Fruit fly (Drosophila melanogaster) whole organism, embryonic: ENCODE data around the gene Rip11.

ENCODE experiments used
- Atf6 ChIP-seq: fragments of 200-800 bp; sonication (Bioruptor generic); IDR thresholded peaks from 2 replicates; pipeline ENCODE4 v1.3.6; 2022; ENCODE audit warnings: missing biosample characterization, missing genetic modification characterization
- Bgb ChIP-seq: fragments of 200-800 bp; sonication (Bioruptor generic); IDR thresholded peaks from 2 replicates; pipeline ENCODE4 v1.3.6; 2022; ENCODE audit warnings: missing biosample characterization, missing genetic modification characterization; ENCODE audit not compliant: partially characterized antibody
- Blimp-1 ChIP-seq: fragments of 200-800 bp; sonication (Bioruptor generic); optimal IDR thresholded peaks from 3 replicates; lab custom pipeline; 2018; ENCODE audit warnings: missing biosample characterization, missing genetic modification characterization, mild to moderate bottlenecking, moderate library complexity, missing genetic modification reagents
- CG10543 ChIP-seq: fragments of 200-800 bp; sonication (Bioruptor generic); optimal IDR thresholded peaks from 3 replicates; lab custom pipeline; 2017; ENCODE audit warnings: missing biosample characterization, mild to moderate bottlenecking, missing genetic modification characterization, moderate library complexity
- CG10979 ChIP-seq: fragments of 200-800 bp; sonication (Bioruptor generic); optimal IDR thresholded peaks from 2 replicates; lab custom pipeline; 2018; ENCODE audit warnings: missing biosample characterization, mild to moderate bottlenecking, missing genetic modification characterization, moderate library complexity
- CG11085 ChIP-seq: fragments of 200-800 bp; sonication (Bioruptor generic); IDR thresholded peaks from 2 replicates; pipeline ENCODE4 v1.3.6; 2022; ENCODE audit warnings: missing biosample characterization, missing genetic modification characterization
- CG1233 ChIP-seq: fragments of 200-800 bp; sonication (Bioruptor generic); optimal IDR thresholded peaks from 4 replicates; lab custom pipeline; 2018; ENCODE audit warnings: missing biosample characterization, mild to moderate bottlenecking, missing genetic modification characterization
- CG14710 ChIP-seq: fragments of 200-800 bp; sonication (Bioruptor generic); optimal IDR thresholded peaks from 3 replicates; lab custom pipeline; 2019; ENCODE audit warnings: missing biosample characterization, mild to moderate bottlenecking, missing genetic modification characterization, moderate library complexity
- CG15479 ChIP-seq: fragments of 200-800 bp; sonication (Bioruptor generic); optimal IDR thresholded peaks from 3 replicates; lab custom pipeline; 2019; ENCODE audit warnings: missing biosample characterization, mild to moderate bottlenecking, missing genetic modification characterization, moderate library complexity
- CG15601 ChIP-seq: fragments of 200-800 bp; sonication (Bioruptor generic); optimal IDR thresholded peaks from 3 replicates; lab custom pipeline; 2019; ENCODE audit warnings: missing biosample characterization, mild to moderate bottlenecking, missing genetic modification characterization, moderate library complexity
- CG17359 ChIP-seq: fragments of 200-800 bp; sonication (Bioruptor generic); optimal IDR thresholded peaks from 3 replicates; lab custom pipeline; 2018; ENCODE audit warnings: missing biosample characterization, mild to moderate bottlenecking, missing genetic modification characterization, moderate library complexity
- CG17802 ChIP-seq: fragments of 200-800 bp; sonication (Bioruptor generic); optimal IDR thresholded peaks from 2 replicates; lab custom pipeline; 2018; ENCODE audit warnings: missing biosample characterization, mild to moderate bottlenecking, missing genetic modification characterization, moderate library complexity
- CG17829 ChIP-seq: fragments of 200-800 bp; optimal IDR thresholded peaks from 2 replicates; lab custom pipeline; 2019; ENCODE audit warnings: missing biosample characterization, mild to moderate bottlenecking, missing genetic modification characterization, moderate library complexity
- CG18619 ChIP-seq: fragments of 200-800 bp; sonication (Bioruptor generic); optimal IDR thresholded peaks from 3 replicates; lab custom pipeline; 2017; ENCODE audit warnings: missing biosample characterization, mild to moderate bottlenecking, missing genetic modification characterization
- CG2120 ChIP-seq: fragments of 200-800 bp; sonication (Bioruptor generic); optimal IDR thresholded peaks from 3 replicates; lab custom pipeline; 2016; ENCODE audit warnings: missing biosample characterization, missing genetic modification characterization
- CG34422 ChIP-seq: fragments of 200-800 bp; sonication (Bioruptor generic); IDR thresholded peaks from 3 replicates; pipeline ENCODE4 v1.3.6; 2022; ENCODE audit warnings: missing biosample characterization, missing genetic modification characterization
- CG4360 ChIP-seq: fragments of 200-800 bp; sonication (Bioruptor generic); IDR thresholded peaks from 2 replicates; pipeline ENCODE4 v1.3.6; 2022; ENCODE audit warnings: missing biosample characterization, missing genetic modification characterization
- CG5245 ChIP-seq: fragments of 200-800 bp; sonication (Bioruptor generic); optimal IDR thresholded peaks from 3 replicates; lab custom pipeline; 2016; ENCODE audit warnings: missing biosample characterization, missing genetic modification characterization
- CG6654 ChIP-seq: fragments of 200-800 bp; sonication (Bioruptor generic); optimal IDR thresholded peaks from 2 replicates; lab custom pipeline; 2017; ENCODE audit warnings: missing biosample characterization, mild to moderate bottlenecking, missing genetic modification characterization
- CG6689 ChIP-seq: fragments of 200-800 bp; sonication (Bioruptor generic); IDR thresholded peaks from 2 replicates; pipeline ENCODE4 v1.3.6; 2022; ENCODE audit warnings: missing biosample characterization, missing genetic modification characterization
- CG6813 ChIP-seq: fragments of 200-800 bp; sonication (Bioruptor generic); optimal IDR thresholded peaks from 2 replicates; lab custom pipeline; 2017; ENCODE audit warnings: missing biosample characterization, missing genetic modification characterization, mild to moderate bottlenecking, moderate library complexity, missing genetic modification reagents
- CG8924 ChIP-seq: fragments of 200-800 bp; optimal IDR thresholded peaks from 3 replicates; lab custom pipeline; 2019; ENCODE audit warnings: missing biosample characterization, mild to moderate bottlenecking, missing genetic modification characterization, moderate library complexity
- CG8944 ChIP-seq: fragments of 200-800 bp; sonication (Bioruptor generic); optimal IDR thresholded peaks from 3 replicates; lab custom pipeline; 2016; ENCODE audit warnings: missing biosample characterization, missing genetic modification characterization
- CG9215 ChIP-seq: fragments of 200-800 bp; sonication (Bioruptor generic); IDR thresholded peaks from 2 replicates; pipeline ENCODE4 v1.3.6; 2022; ENCODE audit warnings: missing biosample characterization, missing genetic modification characterization
- CTCF ChIP-seq: fragments of 200-800 bp; sonication (Bioruptor generic); optimal IDR thresholded peaks from 2 replicates; lab custom pipeline; 2017; ENCODE audit warnings: missing biosample characterization, mild to moderate bottlenecking, missing genetic modification characterization, moderate library complexity
- CkIIα-i1 ChIP-seq: fragments of 200-800 bp; sonication (Bioruptor generic); IDR thresholded peaks from 2 replicates; pipeline ENCODE4 v1.3.6; 2022; ENCODE audit warnings: missing biosample characterization, missing genetic modification characterization
- Doc2 ChIP-seq: fragments of 200-800 bp; sonication (Bioruptor generic); IDR thresholded peaks from 2 replicates; pipeline ENCODE4 v1.3.6; 2022; ENCODE audit warnings: missing biosample characterization, missing genetic modification characterization
- HLH54F ChIP-seq: fragments of 200-800 bp; sonication (Bioruptor generic); optimal IDR thresholded peaks from 3 replicates; lab custom pipeline; 2016; ENCODE audit warnings: missing biosample characterization, missing genetic modification characterization
- HLHmδ ChIP-seq: fragments of 200-800 bp; sonication (Bioruptor generic); optimal IDR thresholded peaks from 2 replicates; lab custom pipeline; 2018; ENCODE audit warnings: missing biosample characterization, mild to moderate bottlenecking, missing genetic modification characterization, moderate library complexity
- Jarid2 ChIP-seq: fragments of 200-800 bp; sonication (Bioruptor generic); optimal IDR thresholded peaks from 3 replicates; lab custom pipeline; 2017; ENCODE audit warnings: mild to moderate bottlenecking, missing biosample characterization, missing genetic modification reagents, missing genetic modification characterization
- MBD-R2 ChIP-seq: fragments of 200-800 bp; sonication (Bioruptor generic); IDR thresholded peaks from 2 replicates; pipeline ENCODE4 v1.3.6; 2022; ENCODE audit warnings: missing biosample characterization, missing genetic modification characterization
- Neu2 ChIP-seq: fragments of 200-800 bp; sonication (Bioruptor generic); optimal IDR thresholded peaks from 3 replicates; lab custom pipeline; 2016; ENCODE audit warnings: missing biosample characterization, missing genetic modification characterization, borderline replicate concordance
- Opbp ChIP-seq: fragments of 200-800 bp; sonication (Bioruptor generic); IDR thresholded peaks from 3 replicates; pipeline ENCODE4 v1.3.6; 2022; ENCODE audit warnings: missing biosample characterization, missing genetic modification characterization; ENCODE audit not compliant: partially characterized antibody
- Ravus ChIP-seq: fragments of 200-800 bp; sonication (Bioruptor generic); IDR thresholded peaks from 2 replicates; pipeline ENCODE4 v1.3.6; 2022; ENCODE audit warnings: missing biosample characterization, missing genetic modification characterization
- Sox102F ChIP-seq: fragments of 200-800 bp; sonication (Bioruptor generic); optimal IDR thresholded peaks from 2 replicates; lab custom pipeline; 2018; ENCODE audit warnings: missing biosample characterization, mild to moderate bottlenecking, missing genetic modification characterization, moderate library complexity
- ara ChIP-seq: fragments of 200-800 bp; sonication (Bioruptor generic); IDR thresholded peaks from 2 replicates; pipeline ENCODE4 v1.3.6; 2022; ENCODE audit warnings: missing biosample characterization, missing genetic modification characterization
- dm ChIP-seq: fragments of 200-800 bp; sonication (Bioruptor generic); optimal IDR thresholded peaks from 3 replicates; lab custom pipeline; 2016; ENCODE audit warnings: missing biosample characterization, missing genetic modification characterization
- gcm ChIP-seq: fragments of 200-800 bp; sonication (Bioruptor generic); optimal IDR thresholded peaks from 2 replicates; lab custom pipeline; 2019; ENCODE audit warnings: missing biosample characterization, mild to moderate bottlenecking, missing genetic modification characterization, moderate library complexity
- gfzf ChIP-seq: fragments of 200-800 bp; sonication (Bioruptor generic); optimal IDR thresholded peaks from 2 replicates; lab custom pipeline; 2016; ENCODE audit warnings: missing biosample characterization, mild to moderate bottlenecking, missing genetic modification characterization, moderate library complexity
- hkb ChIP-seq, 2 experiments: fragments of 200-800 bp in 1 of 2; fragments of >200 bp in 1 of 2; sonication (Bioruptor generic) in 1 of 2; IDR thresholded peaks in 1 of 2; optimal IDR thresholded peaks in 1 of 2; 2 replicates each; pipeline versions ENCODE4 v1.3.6 to Lab custom; 2017 to 2022; ENCODE audit warnings: missing biosample characterization in 1 of 2, missing genetic modification characterization in 1 of 2
- hth ChIP-seq: fragments of >200 bp; optimal IDR thresholded peaks from 2 replicates; lab custom pipeline; 2017; ENCODE audit warnings: inconsistent platforms
- jumu ChIP-seq: fragments of 200-800 bp; sonication (Bioruptor generic); optimal IDR thresholded peaks from 3 replicates; lab custom pipeline; 2016; ENCODE audit warnings: missing biosample characterization, missing genetic modification characterization
- lilli ChIP-seq: fragments of 200-800 bp; sonication (Bioruptor generic); optimal IDR thresholded peaks from 3 replicates; lab custom pipeline; 2016; ENCODE audit warnings: missing biosample characterization, missing genetic modification characterization
- org-1 ChIP-seq: fragments of 200-800 bp; sonication (Bioruptor generic); optimal IDR thresholded peaks from 2 replicates; lab custom pipeline; 2017; ENCODE audit warnings: missing biosample characterization, missing genetic modification characterization
- prd ChIP-seq, 3 experiments: fragments of >200 bp in 2 of 3; fragments of 200-800 bp in 1 of 3; sonication (Bioruptor generic) in 1 of 3; optimal IDR thresholded peaks in 2 of 3; IDR thresholded peaks in 1 of 3; 2 replicates in 2 of 3; 3 replicates in 1 of 3; pipeline versions ENCODE4 v1.3.6 to Lab custom; 2017 to 2022; ENCODE audit warnings: missing biosample characterization in 1 of 3, missing genetic modification characterization in 1 of 3
- psq ChIP-seq: fragments of 200-800 bp; sonication (Bioruptor generic); optimal IDR thresholded peaks from 2 replicates; lab custom pipeline; 2017; ENCODE audit warnings: missing biosample characterization, missing genetic modification characterization
- repo ChIP-seq: fragments of 200-800 bp; sonication (Bioruptor generic); optimal IDR thresholded peaks from 2 replicates; lab custom pipeline; 2016; ENCODE audit warnings: missing biosample characterization, missing genetic modification characterization
- sd ChIP-seq: fragments of 200-800 bp; sonication (Bioruptor generic); optimal IDR thresholded peaks from 3 replicates; lab custom pipeline; 2018; ENCODE audit warnings: missing biosample characterization, mild to moderate bottlenecking, missing genetic modification characterization, moderate library complexity
- sens ChIP-seq: fragments of 200-800 bp; sonication (Bioruptor generic); peaks from one replicate; lab custom pipeline; 2016; ENCODE audit warnings: missing biosample characterization, missing genetic modification characterization
- sob ChIP-seq: fragments of 200-800 bp; sonication (Bioruptor generic); IDR thresholded peaks from 2 replicates; pipeline ENCODE4 v1.3.6; 2022; ENCODE audit warnings: missing biosample characterization, missing genetic modification characterization
- twi ChIP-seq: fragments of 200-800 bp; optimal IDR thresholded peaks from 2 replicates; lab custom pipeline; 2019; ENCODE audit warnings: missing biosample characterization, mild to moderate bottlenecking, missing genetic modification characterization, moderate library complexity
- vnd ChIP-seq: fragments of 200-800 bp; sonication (Bioruptor generic); IDR thresholded peaks from 3 replicates; pipeline ENCODE4 v1.3.6; 2022; ENCODE audit warnings: missing biosample characterization, missing genetic modification characterization; ENCODE audit not compliant: partially characterized antibody
- wek ChIP-seq: fragments of 200-800 bp; sonication (Bioruptor generic); optimal IDR thresholded peaks from 3 replicates; lab custom pipeline; 2018; ENCODE audit warnings: missing biosample characterization, mild to moderate bottlenecking, missing genetic modification characterization, moderate library complexity

The Rip11 gene

DNA sequence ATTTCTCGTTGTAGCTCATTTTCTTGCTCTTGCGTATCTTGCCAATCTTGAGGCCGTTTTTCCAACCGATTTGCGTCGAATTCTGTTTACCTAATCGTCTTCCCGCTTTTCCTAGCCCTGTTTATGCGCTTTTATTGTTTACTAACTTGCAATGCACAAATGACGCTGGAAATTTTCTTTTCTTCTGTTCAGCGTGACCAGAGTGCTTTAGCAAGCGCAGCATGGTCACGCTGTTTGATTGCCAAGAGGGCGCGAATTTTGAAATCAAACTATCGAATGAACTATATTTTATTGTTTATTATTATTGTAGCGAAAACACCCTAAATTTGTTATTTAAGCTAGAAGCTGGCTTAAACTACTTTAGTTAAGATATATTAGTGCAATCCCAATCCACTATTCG, 2.8 kb upstream of the Rip11 start, which contains the start of gene Hou (continued):
- TF ChIP-seq Neu2 (GFP tag; lab: Kevin White, UChicago) = no peak
- no peak for TF ChIP-seq Atf6
- no peak for TF ChIP-seq sens (GFP tag; lab: Kevin White, UChicago)
- no peak for TF ChIP-seq CG5245 (GFP tag; lab: Kevin White, UChicago)
- no peak for TF ChIP-seq wek (GFP tag; lab: Kevin White, UChicago)
- no peak for TF ChIP-seq twi (tag; lab: Kevin White, UChicago)
- TF ChIP-seq Doc2 (GFP tag; lab: Robert Waterston, UW) = no peak
- no peak for TF ChIP-seq CG6689
- no peak for TF ChIP-seq CG10979 (tag; lab: Kevin White, UChicago)
- no peak for TF ChIP-seq CG8944
- TF ChIP-seq CG15601 = no peak
- no peak for TF ChIP-seq CG34422 (GFP tag; lab: Robert Waterston, UW)
- TF ChIP-seq Jarid2 (GFP tag; lab: Kevin White, UChicago) = no peak
- TF ChIP-seq hkb (optimal IDR thresholded peaks at IDR 0.05; lab: Kevin White, UChicago) = no peak
- TF ChIP-seq hkb (GFP tag; IDR thresholded peaks at IDR 0.05; lab: Robert Waterston, UW) = no peak
- TF ChIP-seq CG17359 (tag; lab: Kevin White, UChicago) = peak; percentile 24
- no peak for TF ChIP-seq CG11085 (GFP tag; lab: Robert Waterston, UW)
- TF ChIP-seq gcm (GFP tag; lab: Kevin White, UChicago) = no peak
- TF ChIP-seq prd (optimal IDR thresholded peaks at IDR 0.05; lab: Kevin White, UChicago) = no peak
- no peak for TF ChIP-seq prd (GFP tag; IDR thresholded peaks at IDR 0.05; lab: Robert Waterston, UW)
- TF ChIP-seq sob (GFP tag; lab: Robert Waterston, UW) = no peak
- peak; percentile 72 for TF ChIP-seq gfzf
- TF ChIP-seq CG10543 (GFP tag; lab: Kevin White, UChicago) = no peak
- no peak for TF ChIP-seq ara
- TF ChIP-seq CG8924 (tag; lab: Kevin White, UChicago) = peak; percentile 11
- TF ChIP-seq Sox102F = no peak
- peak; percentile 63 for TF ChIP-seq Bgb (GFP tag; lab: Robert Waterston, UW)
- TF ChIP-seq CG15479 (GFP tag; lab: Kevin White, UChicago) = no peak
- TF ChIP-seq CG17829 = peak; percentile 4
- TF ChIP-seq Opbp (GFP tag; lab: Robert Waterston, UW) = peak; percentile 44; the same call in 1 of the 3 replicates
- no peak for TF ChIP-seq HLH54F (GFP tag; lab: Kevin White, UChicago)
- no peak for TF ChIP-seq hth (lab: Kevin White, UChicago)
- no peak for TF ChIP-seq CG2120 (GFP tag; lab: Kevin White, UChicago)
- TF ChIP-seq vnd (GFP tag; lab: Robert Waterston, UW) = 0 out of 3 replicates have a peak, but pooled peaks have one; percentile 40
- TF ChIP-seq org-1 (GFP tag; lab: Kevin White, UChicago) = no peak
- TF ChIP-seq CG18619 = no peak
- peak; percentile 62 for TF ChIP-seq MBD-R2 (GFP tag; lab: Robert Waterston, UW)

DNA sequence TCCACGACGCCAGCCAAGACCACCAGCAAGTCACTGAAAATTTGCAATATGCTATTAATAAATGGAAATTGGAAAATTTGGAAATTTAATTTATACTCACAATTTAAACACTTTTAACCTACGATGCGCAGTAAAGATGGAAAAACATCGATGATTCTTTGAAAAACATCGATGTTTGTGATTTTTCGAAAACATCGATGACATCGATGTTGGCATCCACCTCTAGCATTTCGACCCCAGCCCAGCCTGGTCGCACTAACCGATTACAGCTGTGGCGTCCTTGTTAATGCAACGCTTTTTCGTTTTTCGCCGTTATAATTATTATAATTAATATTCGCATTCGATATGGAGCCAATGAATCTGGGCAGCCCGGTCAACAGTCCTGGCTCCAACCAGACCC, 513 bp upstream of the Rip11 start, which contains the start of gene Nup35:
TSS of gene Nup35 (plus strand) at position 222 of the 400 bp plus-strand sequence.
- no peak for TF ChIP-seq Blimp-1
- no peak for TF ChIP-seq CG14710 (tag; lab: Kevin White, UChicago)
- TF ChIP-seq jumu (GFP tag; lab: Kevin White, UChicago) = no peak
- TF ChIP-seq lilli (GFP tag; lab: Kevin White, UChicago) = no peak
- TF ChIP-seq CG17802 (tag; lab: Kevin White, UChicago) = no peak
- TF ChIP-seq CTCF (GFP tag; lab: Kevin White, UChicago) = no peak
- TF ChIP-seq CkIIα-i1 (GFP tag; lab: Robert Waterston, UW) = peak; percentile 72
- no peak for TF ChIP-seq sd (tag; lab: Kevin White, UChicago)
- no peak for TF ChIP-seq dm
- TF ChIP-seq repo (GFP tag; lab: Kevin White, UChicago) = no peak
- TF ChIP-seq CG6654 = no peak
- no peak for TF ChIP-seq CG6813 (GFP tag; lab: Kevin White, UChicago)
- TF ChIP-seq CG9215 = no peak
- no peak for TF ChIP-seq Ravus
- TF ChIP-seq HLHmδ (GFP tag; lab: Kevin White, UChicago) = no peak
- TF ChIP-seq CG4360 (GFP tag; lab: Robert Waterston, UW) = no peak
- no peak for TF ChIP-seq CG1233 (GFP tag; lab: Kevin White, UChicago)
- TF ChIP-seq psq = no peak
